Fruit fly (Drosophila melanogaster): ENCODE measurements around the gene Oseg4.

Oseg4 gene

dm6 chr3L:1730873-1731272 is 4.7 kb downstream of the Oseg4 start, which contains the start of gene drpr (continued):
- no peak for TF ChIP-seq Dfd (GFP tag; optimal IDR thresholded peaks at IDR 0.05)
- TF ChIP-seq nom (GFP tag; optimal IDR thresholded peaks at IDR 0.05), result peak; percentile 53
- no peak for TF ChIP-seq CG6175 (GFP tag; IDR thresholded peaks at IDR 0.05)
- TF ChIP-seq CG6854 (GFP tag; optimal IDR thresholded peaks at IDR 0.05), result no peak
- TF ChIP-seq CG14667 (GFP tag; IDR thresholded peaks at IDR 0.05), result no peak
- TF ChIP-seq gsb-n (tag; optimal IDR thresholded peaks at IDR 0.05), result no peak
- TF ChIP-seq sc (optimal IDR thresholded peaks at IDR 0.05), result no peak
- no peak for TF ChIP-seq sc (GFP tag; optimal IDR thresholded peaks at IDR 0.05)
- TF ChIP-seq CG10565 (GFP tag; optimal IDR thresholded peaks at IDR 0.05), result no peak
- TF ChIP-seq C15 (GFP tag; IDR thresholded peaks at IDR 0.05), result no peak
- TF ChIP-seq CG30020 (tag; optimal IDR thresholded peaks at IDR 0.05), result peak; percentile 34
- no peak for TF ChIP-seq Bteb2 (GFP tag; optimal IDR thresholded peaks at IDR 0.05)
- TF ChIP-seq Sry-δ (GFP tag; optimal IDR thresholded peaks at IDR 0.05), result peak; percentile 32
- TF ChIP-seq gcm (GFP tag; optimal IDR thresholded peaks at IDR 0.05), result peak; percentile 18
- TF ChIP-seq CG15269 (tag; optimal IDR thresholded peaks at IDR 0.05), result no peak
- no peak for TF ChIP-seq ap (GFP tag; IDR thresholded peaks at IDR 0.05)
- TF ChIP-seq CG13296 (GFP tag; optimal IDR thresholded peaks at IDR 0.05), result peak; percentile 37
- TF ChIP-seq CG8765 (GFP tag; IDR thresholded peaks at IDR 0.05), result no peak
- TF ChIP-seq scrt (GFP tag; optimal IDR thresholded peaks at IDR 0.05), result peak; percentile 31
- TF ChIP-seq TFAM (GFP tag; optimal IDR thresholded peaks at IDR 0.05), result no peak
- peak; percentile 36; the same call in 1 of the 2 replicates for TF ChIP-seq Bgb (GFP tag; IDR thresholded peaks at IDR 0.05; ENCODE audit: partially characterized antibody)
- TF ChIP-seq caup (GFP tag; optimal IDR thresholded peaks at IDR 0.05; ENCODE audit: severe bottlenecking), result peak; percentile 21
- TF ChIP-seq Opbp (GFP tag; IDR thresholded peaks at IDR 0.05; ENCODE audit: partially characterized antibody), result no peak
- TF ChIP-seq sima (GFP tag; optimal IDR thresholded peaks at IDR 0.05), result no peak
- no peak for TF ChIP-seq CG13894 (tag; optimal IDR thresholded peaks at IDR 0.05)
- TF ChIP-seq zen (tag; optimal IDR thresholded peaks at IDR 0.05), result peak; percentile 41
- TF ChIP-seq ham (GFP tag; IDR thresholded peaks at IDR 0.05), result no peak
- no peak for TF ChIP-seq Neu2 (GFP tag; optimal IDR thresholded peaks at IDR 0.05; ENCODE audit: borderline replicate concordance)
- TF ChIP-seq ewg (GFP tag; optimal IDR thresholded peaks at IDR 0.05), result peak; percentile 64
- no peak for TF ChIP-seq CG10321 (GFP tag; IDR thresholded peaks at IDR 0.05)
- no peak for TF ChIP-seq seq (GFP tag; IDR thresholded peaks at IDR 0.05)
- no peak for TF ChIP-seq hth (optimal IDR thresholded peaks at IDR 0.05)
- peak; percentile 66 for TF ChIP-seq bbx (GFP tag; IDR thresholded peaks at IDR 0.05; ENCODE audit: partially characterized antibody)
- no peak for TF ChIP-seq Dad (GFP tag; optimal IDR thresholded peaks at IDR 0.05)
- peak; percentile 4 for TF ChIP-seq CG15696 (tag; optimal IDR thresholded peaks at IDR 0.05)
- TF ChIP-seq CG13287 (GFP tag; IDR thresholded peaks at IDR 0.05; ENCODE audit: partially characterized antibody), result no peak
- no peak for TF ChIP-seq ERR (GFP tag; optimal IDR thresholded peaks at IDR 0.05)
- no peak for TF ChIP-seq trh (GFP tag; optimal IDR thresholded peaks at IDR 0.05)
- peak; percentile 78 for TF ChIP-seq CG12659 (GFP tag; optimal IDR thresholded peaks at IDR 0.05)
- TF ChIP-seq CG12769 (tag; optimal IDR thresholded peaks at IDR 0.05), result peak; percentile 11
- no peak for TF ChIP-seq CG5953 (GFP tag; IDR thresholded peaks at IDR 0.05)
- no peak for TF ChIP-seq az2 (GFP tag; optimal IDR thresholded peaks at IDR 0.05)
- TF ChIP-seq Hr78 (GFP tag; optimal IDR thresholded peaks at IDR 0.05), result no peak
- no peak for TF ChIP-seq hkb (optimal IDR thresholded peaks at IDR 0.05)
- TF ChIP-seq hkb (GFP tag; IDR thresholded peaks at IDR 0.05), result no peak
- TF ChIP-seq eyg (GFP tag; optimal IDR thresholded peaks at IDR 0.05), result peak; percentile 6
- no peak for TF ChIP-seq Doc3 (GFP tag; IDR thresholded peaks at IDR 0.05; ENCODE audit: partially characterized antibody)
- TF ChIP-seq CG14441 (GFP tag; IDR thresholded peaks at IDR 0.05), result peak; percentile 14; the same call in 1 of the 2 replicates
- TF ChIP-seq z (GFP tag; IDR thresholded peaks at IDR 0.05), result peak; percentile 78
- TF ChIP-seq CG3163 (GFP tag; optimal IDR thresholded peaks at IDR 0.05), result no peak
- TF ChIP-seq CG9215 (GFP tag; IDR thresholded peaks at IDR 0.05), result no peak
- TF ChIP-seq abd-A (tag; optimal IDR thresholded peaks at IDR 0.05), result peak; percentile 42
